Worm (Caenorhabditis elegans) whole organism, L4 larva: ENCODE measurements around the gene sftd-3.

Source experiments
- D1046.2 ChIP-seq: fragments of 200-800 bp; sonication (Bioruptor generic); IDR thresholded peaks from 2 replicates; pipeline ENCODE4 v1.3.6; 2022; ENCODE audit warnings: missing genetic modification characterization, missing compliant biosample characterization
- F10B5.3 ChIP-seq: sonication (generic microtip); optimal IDR thresholded peaks from 2 replicates; lab custom pipeline; 2016; ENCODE audit warnings: mild to moderate bottlenecking, missing genetic modification characterization, missing compliant biosample characterization
- F26F4.8 ChIP-seq: fragments of 200-800 bp; sonication (Bioruptor generic); conservative IDR thresholded peaks from 2 replicates; pipeline ENCODE4 v1.3.6; 2022; ENCODE audit warnings: missing genetic modification characterization, missing compliant biosample characterization
- F37D6.2 ChIP-seq: sonication (generic microtip); optimal IDR thresholded peaks from 2 replicates; lab custom pipeline; 2016; ENCODE audit warnings: mild to moderate bottlenecking, missing genetic modification characterization, missing compliant biosample characterization
- F49E8.2 ChIP-seq: sonication (generic microtip); optimal IDR thresholded peaks from 2 replicates; lab custom pipeline; 2016; ENCODE audit warnings: missing compliant biosample characterization, mild to moderate bottlenecking, missing genetic modification characterization, borderline replicate concordance
- R02D3.7 ChIP-seq: fragments of 150-350 bp; sonication (generic microtip); optimal IDR thresholded peaks from 3 replicates; lab custom pipeline; 2014; ENCODE audit warnings: missing biosample characterization, missing genetic modification characterization
- T20F7.1 ChIP-seq: fragments of 200-800 bp; sonication (Bioruptor generic); optimal IDR thresholded peaks from 2 replicates; lab custom pipeline; 2018; ENCODE audit warnings: mild to moderate bottlenecking, missing genetic modification characterization, missing compliant biosample characterization
- T26A8.4 ChIP-seq: fragments of 200-800 bp; sonication (Bioruptor generic); IDR thresholded peaks from 2 replicates; pipeline ENCODE4 v1.3.6; 2022; ENCODE audit warnings: missing genetic modification characterization, missing compliant biosample characterization
- Y105C5A.15 ChIP-seq: fragments of 200-800 bp; sonication (Bioruptor generic); IDR thresholded peaks from 2 replicates; pipeline ENCODE4 v1.3.6; 2022; ENCODE audit warnings: missing genetic modification characterization, missing compliant biosample characterization
- ZK337.2 ChIP-seq: fragments of 200-800 bp; sonication (Bioruptor generic); IDR thresholded peaks from 2 replicates; pipeline ENCODE4 v1.3.6; 2022; ENCODE audit warnings: missing genetic modification reagents, missing genetic modification characterization, missing compliant biosample characterization
- aha-1 ChIP-seq: fragments of 150-350 bp; peaks from one replicate; lab custom pipeline; 2014; ENCODE audit warnings: missing biosample characterization, missing genetic modification characterization
- aly-2 ChIP-seq: sonication (generic microtip); optimal IDR thresholded peaks from 2 replicates; lab custom pipeline; 2018; ENCODE audit warnings: missing biosample characterization, missing genetic modification characterization
- ama-1 ChIP-seq: fragments of 150-350 bp; optimal IDR thresholded peaks from 2 replicates; lab custom pipeline; 2014; ENCODE audit warnings: inconsistent platforms, mixed read lengths
- arid-1 ChIP-seq: fragments of 200-800 bp; sonication (Bioruptor generic); conservative IDR thresholded peaks from 2 replicates; pipeline ENCODE4 v1.3.6; 2022; ENCODE audit warnings: missing genetic modification reagents, missing genetic modification characterization, missing compliant biosample characterization
- ceh-20 ChIP-seq: fragments of 200-800 bp; sonication (Bioruptor generic); IDR thresholded peaks from 2 replicates; pipeline ENCODE4 v1.3.6; 2022; ENCODE audit warnings: missing genetic modification reagents, missing genetic modification characterization, missing compliant biosample characterization
- ceh-44 ChIP-seq: fragments of 200-800 bp; sonication (Bioruptor generic); IDR thresholded peaks from 2 replicates; pipeline ENCODE4 v1.3.6; 2022; ENCODE audit warnings: missing genetic modification reagents, missing genetic modification characterization, missing compliant biosample characterization
- ceh-82 ChIP-seq: sonication (generic microtip); optimal IDR thresholded peaks from 2 replicates; lab custom pipeline; 2017; ENCODE audit warnings: missing biosample characterization, missing genetic modification characterization
- ctbp-1 ChIP-seq: fragments of 200-800 bp; sonication (Bioruptor generic); IDR thresholded peaks from 2 replicates; pipeline ENCODE4 v1.3.6; 2022; ENCODE audit warnings: missing genetic modification reagents, missing genetic modification characterization, missing compliant biosample characterization
- daf-12 ChIP-seq: fragments of 150-350 bp; optimal IDR thresholded peaks from 2 replicates; lab custom pipeline; 2014; ENCODE audit warnings: missing biosample characterization, missing genetic modification reagents, missing genetic modification characterization
- daf-16 ChIP-seq, 3 experiments: sonication (generic microtip); optimal IDR thresholded peaks; 2 replicates each; lab custom pipeline; 2016 to 2017; ENCODE audit warnings: missing genetic modification characterization in 3 of 3, missing genetic modification reagents in 3 of 3, mild to moderate bottlenecking in 2 of 3, missing compliant biosample characterization in 2 of 3, missing biosample characterization in 1 of 3, moderate library complexity in 1 of 3
- daf-8 ChIP-seq: fragments of 200-800 bp; sonication (Bioruptor generic); IDR thresholded peaks from 2 replicates; pipeline ENCODE4 v1.3.6; 2022; ENCODE audit warnings: missing genetic modification characterization, missing compliant biosample characterization
- dmd-8 ChIP-seq: fragments of 200-800 bp; sonication (Bioruptor generic); IDR thresholded peaks from 2 replicates; pipeline ENCODE4 v1.3.6; 2022; ENCODE audit warnings: missing genetic modification characterization, missing compliant biosample characterization
- dpl-1 ChIP-seq: fragments of 150-350 bp; optimal IDR thresholded peaks from 2 replicates; lab custom pipeline; 2014; ENCODE audit warnings: missing biosample characterization, missing genetic modification reagents, missing genetic modification characterization
- duxl-1 ChIP-seq: sonication (generic microtip); optimal IDR thresholded peaks from 2 replicates; lab custom pipeline; 2016; ENCODE audit warnings: mild to moderate bottlenecking, missing genetic modification characterization, moderate library complexity, missing compliant biosample characterization; ENCODE audit not compliant: poor library complexity
- hif-1 ChIP-seq, 2 experiments: sonication (generic microtip); optimal IDR thresholded peaks; 2 replicates each; lab custom pipeline; 2016 to 2017; ENCODE audit warnings: missing compliant biosample characterization in 2 of 2, missing genetic modification characterization in 2 of 2, missing genetic modification reagents in 2 of 2, missing genotype in 2 of 2, mild to moderate bottlenecking in 1 of 2
- hlh-11 ChIP-seq: fragments of 200-800 bp; sonication (Bioruptor generic); optimal IDR thresholded peaks from 2 replicates; lab custom pipeline; 2018; ENCODE audit warnings: mild to moderate bottlenecking, missing genetic modification characterization, missing compliant biosample characterization
- jun-1 ChIP-seq: fragments of 150-350 bp; optimal IDR thresholded peaks from 2 replicates; lab custom pipeline; 2014; ENCODE audit warnings: missing biosample characterization, missing genetic modification reagents, missing genetic modification characterization
- lin-1 ChIP-seq: fragments of 200-800 bp; sonication (Bioruptor generic); IDR thresholded peaks from 2 replicates; pipeline ENCODE4 v1.3.6; 2022; ENCODE audit warnings: missing genetic modification reagents, missing genetic modification characterization, missing compliant biosample characterization
- lin-13 ChIP-seq: fragments of 150-350 bp; optimal IDR thresholded peaks from 2 replicates; lab custom pipeline; 2014; ENCODE audit warnings: missing biosample characterization, missing genetic modification reagents, missing genetic modification characterization
- madf-5 ChIP-seq, 2 experiments: fragments of 200-800 bp; sonication (Bioruptor generic); IDR thresholded peaks; 2 replicates each; pipeline ENCODE4 v1.3.6; 2022; ENCODE audit warnings: missing compliant biosample characterization in 2 of 2, missing genetic modification characterization in 2 of 2
- madf-9 ChIP-seq: fragments of 200-800 bp; sonication (Bioruptor generic); conservative IDR thresholded peaks from 2 replicates; pipeline ENCODE4 v1.3.6; 2022; ENCODE audit warnings: missing genetic modification reagents, missing genetic modification characterization, missing compliant biosample characterization
- mdl-1 ChIP-seq, 2 experiments: fragments of 150-350 bp in 1 of 2; sonication (generic microtip) in 1 of 2; optimal IDR thresholded peaks; 2 replicates each; lab custom pipeline; 2014 to 2017; ENCODE audit warnings: missing biosample characterization in 2 of 2, missing genetic modification characterization in 2 of 2
- mdt-29 ChIP-seq: fragments of 200-800 bp; sonication (Bioruptor generic); IDR thresholded peaks from 2 replicates; pipeline ENCODE4 v1.3.6; 2022; ENCODE audit warnings: missing genetic modification reagents, missing genetic modification characterization, missing compliant biosample characterization
- mes-2 ChIP-seq: sonication (generic microtip); optimal IDR thresholded peaks from 2 replicates; lab custom pipeline; 2016; ENCODE audit warnings: missing genotype, mild to moderate bottlenecking, missing genetic modification characterization, missing compliant biosample characterization; ENCODE audit not compliant: poor library complexity, severe bottlenecking
- nhr-102 ChIP-seq: sonication (generic microtip); optimal IDR thresholded peaks from 2 replicates; lab custom pipeline; 2016; ENCODE audit warnings: mild to moderate bottlenecking, missing genetic modification characterization, moderate library complexity, missing compliant biosample characterization
- nhr-111 ChIP-seq: fragments of 200-800 bp; sonication (Bioruptor generic); optimal IDR thresholded peaks from 2 replicates; lab custom pipeline; 2018; ENCODE audit warnings: mild to moderate bottlenecking, missing genetic modification characterization, missing compliant biosample characterization
- nhr-237 ChIP-seq: sonication (generic microtip); optimal IDR thresholded peaks from 2 replicates; lab custom pipeline; 2017; ENCODE audit warnings: missing biosample characterization, missing genetic modification characterization
- nhr-41 ChIP-seq: fragments of 200-800 bp; sonication (Bioruptor generic); IDR thresholded peaks from 2 replicates; pipeline ENCODE4 v1.3.6; 2022; ENCODE audit warnings: missing genetic modification reagents, missing genetic modification characterization, missing compliant biosample characterization
- nhr-42 ChIP-seq: fragments of 200-800 bp; sonication (Bioruptor generic); IDR thresholded peaks from 2 replicates; pipeline ENCODE4 v1.3.6; 2022; ENCODE audit warnings: missing genetic modification characterization, missing compliant biosample characterization
- pha-4 ChIP-seq, 2 experiments: fragments of 150-350 bp in 1 of 2; fragments of 200-800 bp in 1 of 2; sonication (Bioruptor generic) in 1 of 2; IDR thresholded peaks in 1 of 2; optimal IDR thresholded peaks in 1 of 2; 2 replicates each; pipeline versions ENCODE4 v1.3.6 to Lab custom; 2014 to 2022; ENCODE audit warnings: missing genetic modification characterization in 2 of 2, missing genetic modification reagents in 2 of 2, missing biosample characterization in 1 of 2, missing compliant biosample characterization in 1 of 2
- rbr-2 ChIP-seq: sonication (generic microtip); optimal IDR thresholded peaks from 2 replicates; lab custom pipeline; 2016; ENCODE audit warnings: missing genotype, missing genetic modification characterization, missing compliant biosample characterization
- sdz-12 ChIP-seq: fragments of 200-800 bp; sonication (Bioruptor generic); optimal IDR thresholded peaks from 2 replicates; lab custom pipeline; 2018; ENCODE audit warnings: mild to moderate bottlenecking, missing genetic modification characterization, missing compliant biosample characterization
- skn-1 ChIP-seq: fragments of 150-350 bp; optimal IDR thresholded peaks from 2 replicates; lab custom pipeline; 2014; ENCODE audit warnings: missing biosample characterization, missing genetic modification characterization
- snpc-4 ChIP-seq: fragments of 150-350 bp; optimal IDR thresholded peaks from 2 replicates; lab custom pipeline; 2014; ENCODE audit warnings: missing biosample characterization, missing genetic modification characterization
- unc-39 ChIP-seq: sonication (generic microtip); optimal IDR thresholded peaks from 2 replicates; lab custom pipeline; 2017; ENCODE audit warnings: missing biosample characterization, missing genetic modification characterization
- zfp-3 ChIP-seq: fragments of 200-800 bp; sonication (Bioruptor generic); conservative IDR thresholded peaks from 2 replicates; pipeline ENCODE4 v1.3.6; 2022; ENCODE audit warnings: missing genetic modification reagents, missing genetic modification characterization, missing compliant biosample characterization
- zip-11 ChIP-seq: fragments of 200-800 bp; sonication (Bioruptor generic); IDR thresholded peaks from 2 replicates; pipeline ENCODE4 v1.3.6; 2022; ENCODE audit warnings: missing genetic modification characterization, missing compliant biosample characterization
- ztf-7 ChIP-seq: fragments of 150-350 bp; optimal IDR thresholded peaks from 2 replicates; lab custom pipeline; 2014; ENCODE audit warnings: missing biosample characterization, missing genetic modification characterization

Gene sftd-3

ce11 chrII:8933693-8934432, 30.1 kb downstream of the sftd-3 start, which contains the start of gene T21B10.3:
TSS of gene T21B10.3 (plus strand) at chrII:8934382.
- TF ChIP-seq F10B5.3 (tag; lab: Kevin White, UChicago) (no peak), ztf-7 (tag; lab: Kevin White, UChicago) (no peak), lin-13 (GFP tag; lab: Kevin White, UChicago) (peak; percentile 26), rbr-2 (tag; lab: Kevin White, UChicago) (no peak), daf-16 (GFP tag; optimal IDR thresholded peaks at IDR 0.05; lab: Kevin White, UChicago) (peak in 1 of 2 experiments; percentile 62), daf-16 (tag; optimal IDR thresholded peaks at IDR 0.05; lab: Kevin White, UChicago) (peak; percentile 2), nhr-237 (tag; lab: Kevin White, UChicago) (no peak), mdt-29 (GFP tag; lab: Robert Waterston, UW) (peak; percentile 65; the same call in 1 of the 2 replicates), ZK337.2 (GFP tag; lab: Robert Waterston, UW) (no peak), dpl-1 (GFP tag; lab: Kevin White, UChicago) (no peak), snpc-4 (tag; lab: Kevin White, UChicago) (no peak), F26F4.8 (GFP tag; lab: Robert Waterston, UW) (no peak), R02D3.7 (no peak), daf-8 (GFP tag; lab: Robert Waterston, UW) (no peak), T20F7.1 (GFP tag; lab: Kevin White, UChicago) (peak; percentile 22), nhr-42 (GFP tag; lab: Robert Waterston, UW) (no peak), hlh-11 (tag; lab: Kevin White, UChicago) (peak; percentile 20), madf-9 (GFP tag; lab: Robert Waterston, UW) (peak; percentile 31; the same call in 1 of the 2 replicates), hif-1 (tag; optimal IDR thresholded peaks at IDR 0.05; lab: Kevin White, UChicago) (peak in 1 of 2 experiments; percentile 47), F37D6.2 (tag; lab: Kevin White, UChicago) (no peak), aly-2 (tag; lab: Kevin White, UChicago) (no peak), nhr-41 (GFP tag; lab: Robert Waterston, UW) (0 out of 2 replicates have a peak, but pooled peaks have one; percentile 44), ceh-82 (tag; lab: Kevin White, UChicago) (no peak), ceh-20 (GFP tag; lab: Robert Waterston, UW) (peak; percentile 53; the same call in 1 of the 2 replicates), ceh-44 (peak; percentile 50; the same call in 1 of the 2 replicates), madf-5 (GFP tag; IDR thresholded peaks at IDR 0.05; lab: Robert Waterston, UW) (0 out of 4 replicates have a peak, but pooled peaks of 1 of the 2 experiments have one; percentile 62), pha-4 (GFP tag; IDR thresholded peaks at IDR 0.05; lab: Robert Waterston, UW) (peak; percentile 61; the same call in 1 of the 2 replicates), pha-4 (tag; optimal IDR thresholded peaks at IDR 0.05; lab: Kevin White, UChicago) (no peak), lin-1 (GFP tag; lab: Robert Waterston, UW) (peak; percentile 28; the same call in 1 of the 2 replicates), F49E8.2 (tag; lab: Kevin White, UChicago) (peak; percentile 89), zip-11 (GFP tag; lab: Robert Waterston, UW) (no peak), nhr-111 (GFP tag; lab: Kevin White, UChicago) (no peak), T26A8.4 (GFP tag; lab: Robert Waterston, UW) (peak; percentile 68; the same call in 1 of the 2 replicates), mdl-1 (tag; optimal IDR thresholded peaks at IDR 0.05; lab: Kevin White, UChicago) (no peak), duxl-1 (tag; lab: Kevin White, UChicago) (no peak), aha-1 (tag; lab: Kevin White, UChicago) (peak; percentile 89), skn-1 (tag; lab: Kevin White, UChicago) (no peak), sdz-12 (GFP tag; lab: Kevin White, UChicago) (peak; percentile 38), daf-12 (tag; lab: Kevin White, UChicago) (no peak), ama-1 (lab: Kevin White, UChicago) (peak; percentile 89), Y105C5A.15 (GFP tag; lab: Robert Waterston, UW) (0 out of 2 replicates have a peak, but pooled peaks have one; percentile 21), nhr-102 (tag; lab: Kevin White, UChicago) (no peak), unc-39 (tag; lab: Kevin White, UChicago) (no peak), mes-2 (peak; percentile 54), arid-1 (GFP tag; lab: Robert Waterston, UW) (peak; percentile 45; the same call in 1 of the 2 replicates), ctbp-1 (0 out of 2 replicates have a peak, but pooled peaks have one; percentile 46), zfp-3 (peak; percentile 91), D1046.2 (GFP tag; lab: Robert Waterston, UW) (0 out of 2 replicates have a peak, but pooled peaks have one; percentile 61), jun-1 (tag; lab: Kevin White, UChicago) (no peak), dmd-8 (GFP tag; lab: Robert Waterston, UW) (peak; percentile 58; the same call in 1 of the 2 replicates)
